Worm (Caenorhabditis elegans) whole organism, L4 larva: ENCODE results near the gene tag-77.

Source experiments
- D1046.2 ChIP-seq: fragments of 200-800 bp; sonication (Bioruptor generic); IDR thresholded peaks from 2 replicates; pipeline ENCODE4 v1.3.6; 2022; ENCODE audit warnings: missing genetic modification characterization, missing compliant biosample characterization
- F10B5.3 ChIP-seq: sonication (generic microtip); optimal IDR thresholded peaks from 2 replicates; lab custom pipeline; 2016; ENCODE audit warnings: mild to moderate bottlenecking, missing genetic modification characterization, missing compliant biosample characterization
- F26F4.8 ChIP-seq: fragments of 200-800 bp; sonication (Bioruptor generic); conservative IDR thresholded peaks from 2 replicates; pipeline ENCODE4 v1.3.6; 2022; ENCODE audit warnings: missing genetic modification characterization, missing compliant biosample characterization
- F37D6.2 ChIP-seq: sonication (generic microtip); optimal IDR thresholded peaks from 2 replicates; lab custom pipeline; 2016; ENCODE audit warnings: mild to moderate bottlenecking, missing genetic modification characterization, missing compliant biosample characterization
- F44E2.7 ChIP-seq: fragments of 200-800 bp; sonication (Bioruptor generic); IDR thresholded peaks from 2 replicates; pipeline ENCODE4 v2.1.2; 2022; ENCODE audit warnings: missing genetic modification characterization, missing compliant biosample characterization
- F49E8.2 ChIP-seq: sonication (generic microtip); optimal IDR thresholded peaks from 2 replicates; lab custom pipeline; 2016; ENCODE audit warnings: missing compliant biosample characterization, mild to moderate bottlenecking, missing genetic modification characterization, borderline replicate concordance
- R02D3.7 ChIP-seq: fragments of 150-350 bp; sonication (generic microtip); optimal IDR thresholded peaks from 3 replicates; lab custom pipeline; 2014; ENCODE audit warnings: missing biosample characterization, missing genetic modification characterization
- T20F7.1 ChIP-seq: fragments of 200-800 bp; sonication (Bioruptor generic); optimal IDR thresholded peaks from 2 replicates; lab custom pipeline; 2018; ENCODE audit warnings: mild to moderate bottlenecking, missing genetic modification characterization, missing compliant biosample characterization
- Y75B8A.6 ChIP-seq: fragments of 200-800 bp; sonication (Bioruptor generic); IDR thresholded peaks from 2 replicates; pipeline ENCODE4 v1.3.6; 2022; ENCODE audit warnings: missing genetic modification reagents, missing genetic modification characterization, missing compliant biosample characterization
- aha-1 ChIP-seq: fragments of 150-350 bp; peaks from one replicate; lab custom pipeline; 2014; ENCODE audit warnings: missing biosample characterization, missing genetic modification characterization
- arid-1 ChIP-seq: fragments of 200-800 bp; sonication (Bioruptor generic); conservative IDR thresholded peaks from 2 replicates; pipeline ENCODE4 v1.3.6; 2022; ENCODE audit warnings: missing genetic modification reagents, missing genetic modification characterization, missing compliant biosample characterization
- ceh-28 ChIP-seq: fragments of 150-350 bp; optimal IDR thresholded peaks from 2 replicates; lab custom pipeline; 2014; ENCODE audit warnings: missing biosample characterization, missing genetic modification reagents, missing genetic modification characterization
- ceh-44 ChIP-seq: fragments of 200-800 bp; sonication (Bioruptor generic); IDR thresholded peaks from 2 replicates; pipeline ENCODE4 v1.3.6; 2022; ENCODE audit warnings: missing genetic modification reagents, missing genetic modification characterization, missing compliant biosample characterization
- ceh-62 ChIP-seq: sonication (generic microtip); optimal IDR thresholded peaks from 2 replicates; lab custom pipeline; 2017; ENCODE audit warnings: missing biosample characterization, missing genetic modification characterization
- ceh-82 ChIP-seq: sonication (generic microtip); optimal IDR thresholded peaks from 2 replicates; lab custom pipeline; 2017; ENCODE audit warnings: missing biosample characterization, missing genetic modification characterization
- ctbp-1 ChIP-seq: fragments of 200-800 bp; sonication (Bioruptor generic); IDR thresholded peaks from 2 replicates; pipeline ENCODE4 v1.3.6; 2022; ENCODE audit warnings: missing genetic modification reagents, missing genetic modification characterization, missing compliant biosample characterization
- daf-16 ChIP-seq, 3 experiments: sonication (generic microtip); optimal IDR thresholded peaks; 2 replicates each; lab custom pipeline; 2016 to 2017; ENCODE audit warnings: missing genetic modification characterization in 3 of 3, missing genetic modification reagents in 3 of 3, mild to moderate bottlenecking in 2 of 3, missing compliant biosample characterization in 2 of 3, missing biosample characterization in 1 of 3, moderate library complexity in 1 of 3
- daf-19 ChIP-seq: fragments of 200-800 bp; sonication (Bioruptor generic); conservative IDR thresholded peaks from 2 replicates; pipeline ENCODE4 v1.3.6; 2022; ENCODE audit warnings: missing genetic modification characterization, missing compliant biosample characterization
- dmd-6 ChIP-seq: fragments of 200-800 bp; sonication (Bioruptor generic); IDR thresholded peaks from 2 replicates; pipeline ENCODE4 v1.3.6; 2022; ENCODE audit warnings: missing genetic modification reagents, missing genetic modification characterization, missing compliant biosample characterization
- dmd-8 ChIP-seq: fragments of 200-800 bp; sonication (Bioruptor generic); IDR thresholded peaks from 2 replicates; pipeline ENCODE4 v1.3.6; 2022; ENCODE audit warnings: missing genetic modification characterization, missing compliant biosample characterization
- dve-1 ChIP-seq: sonication (generic microtip); optimal IDR thresholded peaks from 2 replicates; lab custom pipeline; 2017; ENCODE audit warnings: antibody characterized with exemption, mild to moderate bottlenecking, missing genetic modification characterization, missing compliant biosample characterization; ENCODE audit not compliant: insufficient read depth
- egl-43 ChIP-seq: fragments of 200-800 bp; sonication (Bioruptor generic); IDR thresholded peaks from 2 replicates; pipeline ENCODE4 v1.3.6; 2022; ENCODE audit warnings: missing genetic modification reagents, missing genetic modification characterization, missing compliant biosample characterization
- fkh-10 ChIP-seq: fragments of 150-350 bp; optimal IDR thresholded peaks from 2 replicates; lab custom pipeline; 2014; ENCODE audit warnings: missing biosample characterization, missing genetic modification reagents, missing genetic modification characterization
- fos-1 ChIP-seq: fragments of 150-350 bp; optimal IDR thresholded peaks from 2 replicates; lab custom pipeline; 2014; ENCODE audit warnings: missing biosample characterization, missing genetic modification characterization
- hlh-30 ChIP-seq: sonication (generic microtip); optimal IDR thresholded peaks from 2 replicates; lab custom pipeline; 2017; ENCODE audit warnings: antibody characterized with exemption, mild to moderate bottlenecking, missing genetic modification characterization, missing compliant biosample characterization; ENCODE audit not compliant: insufficient read depth
- lim-7 ChIP-seq: fragments of 200-800 bp; sonication (Bioruptor generic); IDR thresholded peaks from 2 replicates; pipeline ENCODE4 v1.3.6; 2022; ENCODE audit warnings: missing genetic modification characterization, missing compliant biosample characterization
- lin-15B ChIP-seq: fragments of 150-350 bp; sonication (generic microtip); optimal IDR thresholded peaks from 3 replicates; lab custom pipeline; 2014; ENCODE audit warnings: missing biosample characterization, missing genetic modification characterization
- lir-3 ChIP-seq: sonication (generic microtip); optimal IDR thresholded peaks from 2 replicates; lab custom pipeline; 2016; ENCODE audit warnings: mild to moderate bottlenecking, missing genetic modification characterization, missing compliant biosample characterization
- mdt-29 ChIP-seq: fragments of 200-800 bp; sonication (Bioruptor generic); IDR thresholded peaks from 2 replicates; pipeline ENCODE4 v1.3.6; 2022; ENCODE audit warnings: missing genetic modification reagents, missing genetic modification characterization, missing compliant biosample characterization
- mes-2 ChIP-seq: sonication (generic microtip); optimal IDR thresholded peaks from 2 replicates; lab custom pipeline; 2016; ENCODE audit warnings: missing genotype, mild to moderate bottlenecking, missing genetic modification characterization, missing compliant biosample characterization; ENCODE audit not compliant: poor library complexity, severe bottlenecking
- mxl-2 ChIP-seq: fragments of 200-800 bp; sonication (Bioruptor generic); conservative IDR thresholded peaks from 2 replicates; pipeline ENCODE4 v1.3.6; 2022; ENCODE audit warnings: missing genetic modification reagents, missing genetic modification characterization, missing compliant biosample characterization
- mxl-3 ChIP-seq: fragments of 200-800 bp; sonication (Bioruptor generic); optimal IDR thresholded peaks from 2 replicates; lab custom pipeline; 2018; ENCODE audit warnings: mild to moderate bottlenecking, missing genetic modification characterization, missing compliant biosample characterization
- nhr-102 ChIP-seq: sonication (generic microtip); optimal IDR thresholded peaks from 2 replicates; lab custom pipeline; 2016; ENCODE audit warnings: mild to moderate bottlenecking, missing genetic modification characterization, moderate library complexity, missing compliant biosample characterization
- nhr-111 ChIP-seq: fragments of 200-800 bp; sonication (Bioruptor generic); optimal IDR thresholded peaks from 2 replicates; lab custom pipeline; 2018; ENCODE audit warnings: mild to moderate bottlenecking, missing genetic modification characterization, missing compliant biosample characterization
- nhr-48 ChIP-seq: sonication (generic microtip); optimal IDR thresholded peaks from 2 replicates; lab custom pipeline; 2016; ENCODE audit warnings: mild to moderate bottlenecking, missing genetic modification characterization, missing compliant biosample characterization
- nhr-76 ChIP-seq: fragments of 150-350 bp; optimal IDR thresholded peaks from 2 replicates; lab custom pipeline; 2014; ENCODE audit warnings: missing biosample characterization, missing genetic modification characterization
- pha-4 ChIP-seq, 2 experiments: fragments of 150-350 bp in 1 of 2; fragments of 200-800 bp in 1 of 2; sonication (Bioruptor generic) in 1 of 2; IDR thresholded peaks in 1 of 2; optimal IDR thresholded peaks in 1 of 2; 2 replicates each; pipeline versions ENCODE4 v1.3.6 to Lab custom; 2014 to 2022; ENCODE audit warnings: missing genetic modification characterization in 2 of 2, missing genetic modification reagents in 2 of 2, missing biosample characterization in 1 of 2, missing compliant biosample characterization in 1 of 2
- rbr-2 ChIP-seq: sonication (generic microtip); optimal IDR thresholded peaks from 2 replicates; lab custom pipeline; 2016; ENCODE audit warnings: missing genotype, missing genetic modification characterization, missing compliant biosample characterization
- set-16 ChIP-seq: fragments of 200-800 bp; sonication (Bioruptor generic); IDR thresholded peaks from 2 replicates; pipeline ENCODE4 v1.3.6; 2022; ENCODE audit warnings: missing genetic modification reagents, missing genetic modification characterization, missing compliant biosample characterization
- snpc-1.2 ChIP-seq: fragments of 200-800 bp; sonication (Bioruptor generic); IDR thresholded peaks from 2 replicates; pipeline ENCODE4 v1.3.6; 2022; ENCODE audit warnings: missing genetic modification reagents, missing genetic modification characterization, missing compliant biosample characterization
- spr-1 ChIP-seq: sonication (generic microtip); optimal IDR thresholded peaks from 2 replicates; lab custom pipeline; 2016; ENCODE audit warnings: mild to moderate bottlenecking, missing genetic modification characterization, missing compliant biosample characterization
- spr-3 ChIP-seq: fragments of 200-800 bp; sonication (Bioruptor generic); optimal IDR thresholded peaks from 2 replicates; lab custom pipeline; 2018; ENCODE audit warnings: mild to moderate bottlenecking, missing genetic modification characterization, missing compliant biosample characterization
- tag-97 ChIP-seq: fragments of 200-800 bp; sonication (Bioruptor generic); IDR thresholded peaks from 2 replicates; pipeline ENCODE4 v1.3.6; 2022; ENCODE audit warnings: missing genetic modification characterization, missing compliant biosample characterization
- unc-130 ChIP-seq: sonication (generic microtip); optimal IDR thresholded peaks from 2 replicates; lab custom pipeline; 2016; ENCODE audit warnings: missing genetic modification reagents, missing genetic modification characterization, missing compliant biosample characterization
- unc-62 ChIP-seq, 3 experiments: fragments of 150-350 bp in 1 of 3; sonication (generic microtip); optimal IDR thresholded peaks in 2 of 3; peaks in 1 of 3; 1 replicate in 1 of 3; 2 replicates in 2 of 3; lab custom pipeline; 2014 to 2017; ENCODE audit warnings: missing biosample characterization in 3 of 3, missing genetic modification characterization in 3 of 3, missing genetic modification reagents in 3 of 3, missing genotype in 1 of 3
- zag-1 ChIP-seq: fragments of 150-350 bp; optimal IDR thresholded peaks from 2 replicates; lab custom pipeline; 2014; ENCODE audit warnings: missing biosample characterization, missing genetic modification characterization
- zfp-2 ChIP-seq: sonication (generic microtip); optimal IDR thresholded peaks from 2 replicates; lab custom pipeline; 2016; ENCODE audit warnings: mild to moderate bottlenecking, missing genetic modification characterization, missing compliant biosample characterization
- zip-11 ChIP-seq: fragments of 200-800 bp; sonication (Bioruptor generic); IDR thresholded peaks from 2 replicates; pipeline ENCODE4 v1.3.6; 2022; ENCODE audit warnings: missing genetic modification characterization, missing compliant biosample characterization
- zip-2 ChIP-seq: fragments of 150-350 bp; optimal IDR thresholded peaks from 2 replicates; lab custom pipeline; 2014; ENCODE audit warnings: missing biosample characterization, missing genetic modification characterization
- ztf-7 ChIP-seq: fragments of 150-350 bp; optimal IDR thresholded peaks from 2 replicates; lab custom pipeline; 2014; ENCODE audit warnings: missing biosample characterization, missing genetic modification characterization

tag-77 gene

ce11 chrIV:8532796-8533195 is 22.4 kb upstream of the tag-77 start (continued):
- peak; percentile 56 for TF ChIP-seq nhr-48 (tag; lab: Kevin White, UChicago)
- 0 out of 2 replicates have a peak, but pooled peaks have one; percentile 46 for TF ChIP-seq mxl-2 (GFP tag; lab: Robert Waterston, UW)
- no peak for TF ChIP-seq unc-62 (GFP tag; optimal IDR thresholded peaks at IDR 0.05 in 1 of 2; lab: Kevin White, UChicago)
- TF ChIP-seq unc-62 (tag; optimal IDR thresholded peaks at IDR 0.05; lab: Kevin White, UChicago): no peak
- TF ChIP-seq rbr-2 (tag; lab: Kevin White, UChicago): no peak
- TF ChIP-seq lir-3 (tag; lab: Kevin White, UChicago): no peak
- no peak for TF ChIP-seq ctbp-1 (GFP tag; lab: Robert Waterston, UW)
- TF ChIP-seq zag-1 (tag; lab: Kevin White, UChicago): no peak
- TF ChIP-seq ceh-28 (tag; lab: Kevin White, UChicago): no peak
- TF ChIP-seq nhr-76 (tag; lab: Kevin White, UChicago): no peak
- no peak for TF ChIP-seq mdt-29
- TF ChIP-seq hlh-30 (tag; lab: Kevin White, UChicago): peak; percentile 26
- no peak for TF ChIP-seq arid-1 (GFP tag; lab: Robert Waterston, UW)
- no peak for TF ChIP-seq ztf-7 (tag; lab: Kevin White, UChicago)
- TF ChIP-seq dve-1 (tag; lab: Kevin White, UChicago): peak; percentile 68
- no peak for TF ChIP-seq ceh-82 (tag; lab: Kevin White, UChicago)
- TF ChIP-seq F10B5.3: no peak
- no peak for TF ChIP-seq zip-2 (tag; lab: Kevin White, UChicago)
- TF ChIP-seq egl-43: no peak
- TF ChIP-seq F37D6.2: no peak
- peak; percentile 5 for TF ChIP-seq mes-2 (tag; lab: Kevin White, UChicago)
- TF ChIP-seq snpc-1.2: no peak
- TF ChIP-seq Y75B8A.6 (GFP tag; lab: Robert Waterston, UW): no peak
- no peak for TF ChIP-seq fkh-10 (GFP tag; lab: Kevin White, UChicago)
- TF ChIP-seq F49E8.2 (tag; lab: Kevin White, UChicago): no peak
- TF ChIP-seq F44E2.7: no peak
- no peak for TF ChIP-seq unc-130 (GFP tag; lab: Kevin White, UChicago)
- TF ChIP-seq dmd-8 (GFP tag; lab: Robert Waterston, UW): no peak
- no peak for TF ChIP-seq D1046.2 (GFP tag; lab: Robert Waterston, UW)
- no peak for TF ChIP-seq zfp-2 (tag; lab: Kevin White, UChicago)
- no peak for TF ChIP-seq spr-3 (GFP tag; lab: Kevin White, UChicago)
- no peak for TF ChIP-seq fos-1 (tag; lab: Kevin White, UChicago)
- no peak for TF ChIP-seq lin-15B (tag; lab: Kevin White, UChicago)
- peak; percentile 87 for TF ChIP-seq dmd-6 (GFP tag; lab: Robert Waterston, UW)
- no peak for TF ChIP-seq set-16 (GFP tag; lab: Robert Waterston, UW)
- no peak for TF ChIP-seq daf-16 (GFP tag; optimal IDR thresholded peaks at IDR 0.05; lab: Kevin White, UChicago)
- peak; percentile 69 for TF ChIP-seq daf-16 (tag; optimal IDR thresholded peaks at IDR 0.05; lab: Kevin White, UChicago)
- TF ChIP-seq F26F4.8: no peak
- TF ChIP-seq T20F7.1 (GFP tag; lab: Kevin White, UChicago): no peak
- peak; percentile 8 for TF ChIP-seq aha-1
- TF ChIP-seq pha-4 (GFP tag; IDR thresholded peaks at IDR 0.05; lab: Robert Waterston, UW): peak; percentile 51; the same call in 1 of the 2 replicates
- no peak for TF ChIP-seq pha-4 (tag; optimal IDR thresholded peaks at IDR 0.05; lab: Kevin White, UChicago)
- no peak for TF ChIP-seq nhr-111 (GFP tag; lab: Kevin White, UChicago)
- TF ChIP-seq ceh-44: no peak
- TF ChIP-seq lim-7: no peak
- no peak for TF ChIP-seq R02D3.7 (tag; lab: Kevin White, UChicago)
- TF ChIP-seq nhr-102 (tag; lab: Kevin White, UChicago): peak; percentile 8
- no peak for TF ChIP-seq ceh-62 (tag; lab: Kevin White, UChicago)
- TF ChIP-seq mxl-3: no peak
- TF ChIP-seq tag-97 (GFP tag; lab: Robert Waterston, UW): no peak
- no peak for TF ChIP-seq spr-1
- no peak for TF ChIP-seq zip-11
- TF ChIP-seq daf-19 (GFP tag; lab: Robert Waterston, UW): no peak
